Worm (Caenorhabditis elegans) whole organism, mixed stage, embryonic: ENCODE results near the gene srw-120.

Experiments
- blmp-1 ChIP-seq: fragments of 150-350 bp; optimal IDR thresholded peaks from 2 replicates; lab custom pipeline; 2014; ENCODE audit warnings: missing biosample characterization, missing genetic modification characterization
- ces-1 ChIP-seq: fragments of 150-350 bp; optimal IDR thresholded peaks from 2 replicates; lab custom pipeline; 2014; ENCODE audit warnings: missing biosample characterization, missing genetic modification reagents, missing genetic modification characterization
- elt-3 ChIP-seq: fragments of 150-350 bp; optimal IDR thresholded peaks from 2 replicates; lab custom pipeline; 2014; ENCODE audit warnings: missing biosample characterization, missing genetic modification characterization
- lsy-2 ChIP-seq: fragments of 150-350 bp; optimal IDR thresholded peaks from 2 replicates; lab custom pipeline; 2014; ENCODE audit warnings: missing biosample characterization, missing genetic modification characterization
- mep-1 ChIP-seq: fragments of 150-350 bp; optimal IDR thresholded peaks from 2 replicates; lab custom pipeline; 2017; ENCODE audit warnings: missing biosample characterization, missing genetic modification reagents, missing genetic modification characterization, inconsistent platforms
- nhr-237 ChIP-seq: fragments of 150-350 bp; optimal IDR thresholded peaks from 2 replicates; lab custom pipeline; 2014; ENCODE audit warnings: missing biosample characterization, missing genetic modification characterization
- snpc-4 ChIP-seq: fragments of 150-350 bp; optimal IDR thresholded peaks from 2 replicates; lab custom pipeline; 2014; ENCODE audit warnings: missing biosample characterization, missing genetic modification characterization

DNA sequence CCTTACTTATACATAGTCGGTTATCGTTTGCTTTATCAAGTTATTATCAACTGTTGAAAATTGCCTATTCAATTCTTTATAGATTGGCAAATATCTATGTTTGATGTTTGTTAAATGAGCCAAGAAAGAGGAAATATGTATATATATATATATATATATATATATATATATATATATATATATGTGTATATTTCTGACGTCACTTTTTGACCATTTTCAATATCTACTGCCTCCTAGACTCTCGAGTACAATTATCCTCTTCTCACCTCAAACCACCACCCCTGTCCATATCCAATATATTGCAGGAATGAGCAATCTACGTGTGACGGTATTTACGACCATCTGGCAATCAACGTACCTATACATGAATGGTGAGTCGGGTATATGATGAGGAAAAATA is 48.8 kb upstream of the srw-120 start, which contains the start of gene F59D6.1:
- TF ChIP-seq mep-1 (no peak), blmp-1 (no peak), ces-1 (GFP tag; lab: Kevin White, UChicago) (no peak), nhr-237 (tag; lab: Kevin White, UChicago) (no peak), elt-3 (no peak), snpc-4 (tag; lab: Kevin White, UChicago) (no peak), lsy-2 (tag; lab: Kevin White, UChicago) (no peak)
